Fruit fly (Drosophila melanogaster) whole organism, wandering third instar larva: ENCODE data around the gene ZnT63C.

Experiments used
- Dfd ChIP-seq: fragments of >200 bp; optimal IDR thresholded peaks from 2 replicates; lab custom pipeline; 2017; ENCODE audit warnings: missing biosample characterization, missing genetic modification characterization
- Rel ChIP-seq, 2 experiments: fragments of 200-800 bp; sonication (Bioruptor generic) in 1 of 2; optimal IDR thresholded peaks; 2 replicates in 1 of 2; 3 replicates in 1 of 2; lab custom pipeline; 2016 to 2019; ENCODE audit warnings: mild to moderate bottlenecking in 2 of 2, missing biosample characterization in 2 of 2, missing genetic modification characterization in 2 of 2, moderate library complexity in 1 of 2
- br ChIP-seq: fragments of 200-800 bp; sonication (Bioruptor generic); optimal IDR thresholded peaks from 2 replicates; lab custom pipeline; 2016; ENCODE audit warnings: missing biosample characterization, missing genetic modification characterization
- fru ChIP-seq: fragments of 200-800 bp; sonication (Bioruptor generic); optimal IDR thresholded peaks from 3 replicates; lab custom pipeline; 2016; ENCODE audit warnings: missing biosample characterization, mild to moderate bottlenecking, missing genetic modification characterization
- h ChIP-seq: fragments of 200-800 bp; sonication (Bioruptor generic); optimal IDR thresholded peaks from 3 replicates; lab custom pipeline; 2016; ENCODE audit warnings: missing biosample characterization, mild to moderate bottlenecking, missing genetic modification characterization
- jim ChIP-seq: fragments of 175-275, 200-325 bp; sonication (Bioruptor generic); optimal IDR thresholded peaks from 2 replicates; lab custom pipeline; 2016; ENCODE audit warnings: missing biosample characterization, mild to moderate bottlenecking, missing genetic modification characterization
- pan ChIP-seq: fragments of >200 bp; optimal IDR thresholded peaks from 2 replicates; lab custom pipeline; 2017
- psq ChIP-seq: fragments of 200-800 bp; sonication (Bioruptor generic); optimal IDR thresholded peaks from 3 replicates; lab custom pipeline; 2017; ENCODE audit warnings: missing biosample characterization, mild to moderate bottlenecking, missing genetic modification characterization, moderate library complexity
- sv ChIP-seq: fragments of 200-800 bp; sonication (Bioruptor generic); optimal IDR thresholded peaks from 3 replicates; lab custom pipeline; 2016; ENCODE audit warnings: missing biosample characterization, missing genetic modification characterization
- usp ChIP-seq: fragments of >200 bp; optimal IDR thresholded peaks from 2 replicates; lab custom pipeline; 2017; ENCODE audit warnings: missing biosample characterization, missing genetic modification characterization

dm6 chr3L:3352516-3352915, 49.0 kb downstream of the ZnT63C start:
- TF ChIP-seq pan (lab: Kevin White, UChicago): no peak
- no peak for TF ChIP-seq usp (GFP tag; lab: Kevin White, UChicago)
- TF ChIP-seq psq (GFP tag; lab: Kevin White, UChicago): no peak
- no peak for TF ChIP-seq Dfd
- TF ChIP-seq br (GFP tag; lab: Kevin White, UChicago): no peak
- TF ChIP-seq h: no peak
- TF ChIP-seq Rel (GFP tag; optimal IDR thresholded peaks at IDR 0.05; lab: Kevin White, UChicago): no peak
- no peak for TF ChIP-seq Rel (tag; optimal IDR thresholded peaks at IDR 0.05; lab: Kevin White, UChicago)
- no peak for TF ChIP-seq jim (GFP tag; lab: Kevin White, UChicago)
- no peak for TF ChIP-seq sv
- no peak for TF ChIP-seq fru (GFP tag; lab: Kevin White, UChicago)
